Worm (Caenorhabditis elegans): ENCODE measurements around the gene ndub-5.
A peak's percentile ranks its signal among the peaks of the same experiment; 100 is the strongest.

Gene ndub-5

ce11 chrII:5698869-5699268 lies 7.7 kb upstream of the ndub-5 start, which contains the start of the genes C25H3.10 and C25H3.1 (continued):
- TF ChIP-seq mef-2 (tag; optimal IDR thresholded peaks at IDR 0.05) (no peak), ztf-4 (tag; optimal IDR thresholded peaks at IDR 0.05) (no peak), fkh-8 (tag; optimal IDR thresholded peaks at IDR 0.05) (no peak), efl-3 (GFP tag; optimal IDR thresholded peaks at IDR 0.05) (no peak), jun-1 (tag; optimal IDR thresholded peaks at IDR 0.05) (no peak), nhr-76 (tag; optimal IDR thresholded peaks at IDR 0.05) (no peak), C16A3.4 (tag; optimal IDR thresholded peaks at IDR 0.05) (no peak), nhr-19 (GFP tag; conservative IDR thresholded peaks at IDR 0.05) (peak; percentile 10), aha-1 (tag; optimal IDR thresholded peaks at IDR 0.05) (no peak)

ce11 chrII:5698254-5698653 lies 7.1 kb upstream of the ndub-5 start:
- TF ChIP-seq blmp-1 (tag; optimal IDR thresholded peaks at IDR 0.05), result peak; percentile 38
- peak; percentile 81 for TF ChIP-seq pag-3 (tag; optimal IDR thresholded peaks at IDR 0.05; ENCODE audit: borderline replicate concordance, insufficient read depth)
- TF ChIP-seq fkh-4 (tag; optimal IDR thresholded peaks at IDR 0.05; ENCODE audit: borderline replicate concordance), result no peak
- TF ChIP-seq lir-3 (tag; optimal IDR thresholded peaks at IDR 0.05; ENCODE audit: poor library complexity), result no peak
- no peak for TF ChIP-seq unc-62 (GFP tag; optimal IDR thresholded peaks at IDR 0.05)
- peak; percentile 57 for TF ChIP-seq lin-13 (GFP tag; optimal IDR thresholded peaks at IDR 0.05)
- no peak for TF ChIP-seq lin-15B (tag; optimal IDR thresholded peaks at IDR 0.05)
- TF ChIP-seq mef-2 (tag; optimal IDR thresholded peaks at IDR 0.05), result no peak
- TF ChIP-seq zip-4 (GFP tag; optimal IDR thresholded peaks at IDR 0.05), result no peak
- TF ChIP-seq pqm-1 (tag; optimal IDR thresholded peaks at IDR 0.05), result no peak
- TF ChIP-seq ets-5 (GFP tag; IDR thresholded peaks at IDR 0.05), result no peak
- peak; percentile 52 for TF ChIP-seq mep-1 (tag; optimal IDR thresholded peaks at IDR 0.05)
- TF ChIP-seq ztf-11 (tag; optimal IDR thresholded peaks at IDR 0.05), result no peak
- TF ChIP-seq ceh-63 (GFP tag; optimal IDR thresholded peaks at IDR 0.05), result no peak
- TF ChIP-seq egl-13 (tag; optimal IDR thresholded peaks at IDR 0.05), result no peak
- no peak for TF ChIP-seq unc-98 (GFP tag; IDR thresholded peaks at IDR 0.05)
- TF ChIP-seq ces-1 (GFP tag; optimal IDR thresholded peaks at IDR 0.05), result no peak
- TF ChIP-seq C16A3.4 (tag; optimal IDR thresholded peaks at IDR 0.05), result peak; percentile 50
- peak; percentile 4 for TF ChIP-seq skn-1 (tag; optimal IDR thresholded peaks at IDR 0.05)
- TF ChIP-seq nhr-71 (tag; optimal IDR thresholded peaks at IDR 0.05), result peak; percentile 88
- TF ChIP-seq zag-1 (tag; optimal IDR thresholded peaks at IDR 0.05), result no peak
- TF ChIP-seq fos-1 (tag; optimal IDR thresholded peaks at IDR 0.05), result no peak
- TF ChIP-seq mab-9 (GFP tag; IDR thresholded peaks at IDR 0.05), result no peak
- no peak for TF ChIP-seq grh-1 (GFP tag; IDR thresholded peaks at IDR 0.05)
- peak; percentile 57 for TF ChIP-seq tbx-2 (tag; optimal IDR thresholded peaks at IDR 0.05)
- TF ChIP-seq efl-3 (GFP tag; optimal IDR thresholded peaks at IDR 0.05), result no peak
- no peak for TF ChIP-seq nhr-77 (tag; optimal IDR thresholded peaks at IDR 0.05)
- TF ChIP-seq nhr-90 (tag; optimal IDR thresholded peaks at IDR 0.05; ENCODE audit: poor library complexity), result no peak
- TF ChIP-seq irx-1 (tag; optimal IDR thresholded peaks at IDR 0.05), result no peak
- no peak for TF ChIP-seq alr-1 (tag; optimal IDR thresholded peaks at IDR 0.05; ENCODE audit: borderline replicate concordance)
- TF ChIP-seq lin-14 (GFP tag; optimal IDR thresholded peaks at IDR 0.05), result peak; percentile 85
- TF ChIP-seq sptf-1 (tag; optimal IDR thresholded peaks at IDR 0.05), result no peak
- no peak for TF ChIP-seq egl-27 (tag; optimal IDR thresholded peaks at IDR 0.05)
- TF ChIP-seq jun-1 (tag; optimal IDR thresholded peaks at IDR 0.05), result no peak
- peak; percentile 35 for TF ChIP-seq ztf-4 (tag; optimal IDR thresholded peaks at IDR 0.05)
- peak; percentile 51 for TF ChIP-seq elt-2 (tag; optimal IDR thresholded peaks at IDR 0.05)
- no peak for TF ChIP-seq lin-39 (tag; optimal IDR thresholded peaks at IDR 0.05)
- TF ChIP-seq nhr-237 (tag; optimal IDR thresholded peaks at IDR 0.05), result no peak
- TF ChIP-seq mdl-1 (tag; optimal IDR thresholded peaks at IDR 0.05), result peak in 1 of 2 experiments; percentile 26
- no peak for TF ChIP-seq pax-3 (tag; optimal IDR thresholded peaks at IDR 0.05)
- peak; percentile 44 to 55 for TF ChIP-seq lsy-2 (tag; optimal IDR thresholded peaks at IDR 0.05)
- TF ChIP-seq ama-1 (optimal IDR thresholded peaks at IDR 0.05), result no peak
- TF ChIP-seq nhr-11 (tag; optimal IDR thresholded peaks at IDR 0.05), result peak; percentile 36
- TF ChIP-seq fkh-8 (tag; optimal IDR thresholded peaks at IDR 0.05), result peak; percentile 19
- TF ChIP-seq sox-4 (tag; optimal IDR thresholded peaks at IDR 0.05), result no peak
- no peak for TF ChIP-seq nhr-12 (tag; optimal IDR thresholded peaks at IDR 0.05)
- peak; percentile 33 for TF ChIP-seq nhr-47 (tag; optimal IDR thresholded peaks at IDR 0.05)
- TF ChIP-seq C04F5.9 (tag; optimal IDR thresholded peaks at IDR 0.05), result no peak
